Fruit fly (Drosophila melanogaster): ENCODE data around the gene CG15432.

Gene CG15432

dm6 chr2L:4393842-4394421, 48.2 kb upstream of the CG15432 start, which contains the start of gene CG3652 (continued):
- TF ChIP-seq sc (optimal IDR thresholded peaks at IDR 0.05) (no peak), sc (GFP tag; optimal IDR thresholded peaks at IDR 0.05) (no peak), CG12299 (tag; optimal IDR thresholded peaks at IDR 0.05) (no peak), ems (GFP tag; optimal IDR thresholded peaks at IDR 0.05) (no peak), CG17568 (GFP tag; optimal IDR thresholded peaks at IDR 0.05) (no peak), CG9876 (GFP tag; optimal IDR thresholded peaks at IDR 0.05) (no peak), gcm (GFP tag; optimal IDR thresholded peaks at IDR 0.05) (no peak), CG6791 (GFP tag; IDR thresholded peaks at IDR 0.05; ENCODE audit: partially characterized antibody) (peak; percentile 46; the same call in 1 of the 3 replicates), CG3838 (GFP tag; optimal IDR thresholded peaks at IDR 0.05) (peak; percentile 23), CG16863 (GFP tag; optimal IDR thresholded peaks at IDR 0.05) (no peak), CG8924 (tag; optimal IDR thresholded peaks at IDR 0.05) (peak; percentile 19), CG15073 (GFP tag; optimal IDR thresholded peaks at IDR 0.05) (no peak), CG17359 (tag; optimal IDR thresholded peaks at IDR 0.05) (no peak), CG33557 (GFP tag; optimal IDR thresholded peaks at IDR 0.05) (no peak), az2 (GFP tag; optimal IDR thresholded peaks at IDR 0.05) (no peak), HmgZ (tag; optimal IDR thresholded peaks at IDR 0.05) (no peak), PHDP (tag; optimal IDR thresholded peaks at IDR 0.05) (no peak), inv (GFP tag; IDR thresholded peaks at IDR 0.05; ENCODE audit: partially characterized antibody) (peak; percentile 38; the same call in 1 of the 2 replicates), ac (GFP tag; optimal IDR thresholded peaks at IDR 0.05) (no peak), BtbVII (GFP tag; optimal IDR thresholded peaks at IDR 0.05) (no peak), CG3407 (GFP tag; optimal IDR thresholded peaks at IDR 0.05) (no peak), CG1603 (tag; optimal IDR thresholded peaks at IDR 0.05) (no peak), CG7786 (GFP tag; optimal IDR thresholded peaks at IDR 0.05) (peak; percentile 23), CG11560 (tag; IDR thresholded peaks at IDR 0.05) (no peak), Nf-YB (GFP tag; optimal IDR thresholded peaks at IDR 0.05) (no peak), unc-4 (GFP tag; IDR thresholded peaks at IDR 0.05; ENCODE audit: partially characterized antibody) (peak; percentile 46; the same call in 1 of the 2 replicates), hb (GFP tag; IDR thresholded peaks at IDR 0.05; ENCODE audit: partially characterized antibody) (no peak), gsb (GFP tag; IDR thresholded peaks at IDR 0.05) (no peak), wor (GFP tag; IDR thresholded peaks at IDR 0.05) (no peak), kay (GFP tag; optimal IDR thresholded peaks at IDR 0.05) (peak; percentile 33), MESR4 (GFP tag; optimal IDR thresholded peaks at IDR 0.05) (peak; percentile 54), dan (GFP tag; IDR thresholded peaks at IDR 0.05) (no peak), gem (tag; optimal IDR thresholded peaks at IDR 0.05) (no peak), ap (GFP tag; IDR thresholded peaks at IDR 0.05) (no peak), CG1792 (GFP tag; optimal IDR thresholded peaks at IDR 0.05) (no peak), CG7372 (GFP tag; IDR thresholded peaks at IDR 0.05) (no peak), pita (GFP tag; optimal IDR thresholded peaks at IDR 0.05) (no peak), Spps (tag; optimal IDR thresholded peaks at IDR 0.05) (no peak), ssp (GFP tag; IDR thresholded peaks at IDR 0.05) (no peak), aop (GFP tag; IDR thresholded peaks at IDR 0.05) (no peak), Hsf (GFP tag; optimal IDR thresholded peaks at IDR 0.05) (peak; percentile 43), ttk (GFP tag; IDR thresholded peaks at IDR 0.05) (no peak), Fer3 (tag; optimal IDR thresholded peaks at IDR 0.05) (no peak), crol (GFP tag; IDR thresholded peaks at IDR 0.05) (no peak), CG12942 (GFP tag; optimal IDR thresholded peaks at IDR 0.05) (no peak), chn (GFP tag; optimal IDR thresholded peaks at IDR 0.05) (peak; percentile 9), CG4820 (GFP tag; optimal IDR thresholded peaks at IDR 0.05) (no peak), ewg (GFP tag; optimal IDR thresholded peaks at IDR 0.05) (no peak), bcd (GFP tag; optimal IDR thresholded peaks at IDR 0.05) (no peak), CG8765 (GFP tag; IDR thresholded peaks at IDR 0.05) (no peak), D19A (tag; optimal IDR thresholded peaks at IDR 0.05) (no peak)
